Worm (Caenorhabditis elegans) whole organism, L4 larva: ENCODE measurements around the gene ekl-5.

Source experiments
- F44E2.7 ChIP-seq: fragments of 200-800 bp; sonication (Bioruptor generic); IDR thresholded peaks from 2 replicates; pipeline ENCODE4 v2.1.2; 2022; ENCODE audit warnings: missing genetic modification characterization, missing compliant biosample characterization
- R02D3.7 ChIP-seq: fragments of 150-350 bp; sonication (generic microtip); optimal IDR thresholded peaks from 3 replicates; lab custom pipeline; 2014; ENCODE audit warnings: missing biosample characterization, missing genetic modification characterization
- T26A8.4 ChIP-seq: fragments of 200-800 bp; sonication (Bioruptor generic); IDR thresholded peaks from 2 replicates; pipeline ENCODE4 v1.3.6; 2022; ENCODE audit warnings: missing genetic modification characterization, missing compliant biosample characterization
- Y105C5A.15 ChIP-seq: fragments of 200-800 bp; sonication (Bioruptor generic); IDR thresholded peaks from 2 replicates; pipeline ENCODE4 v1.3.6; 2022; ENCODE audit warnings: missing genetic modification characterization, missing compliant biosample characterization
- Y75B8A.6 ChIP-seq: fragments of 200-800 bp; sonication (Bioruptor generic); IDR thresholded peaks from 2 replicates; pipeline ENCODE4 v1.3.6; 2022; ENCODE audit warnings: missing genetic modification reagents, missing genetic modification characterization, missing compliant biosample characterization
- aha-1 ChIP-seq: fragments of 150-350 bp; peaks from one replicate; lab custom pipeline; 2014; ENCODE audit warnings: missing biosample characterization, missing genetic modification characterization
- ama-1 ChIP-seq: fragments of 150-350 bp; optimal IDR thresholded peaks from 2 replicates; lab custom pipeline; 2014; ENCODE audit warnings: inconsistent platforms, mixed read lengths
- arid-1 ChIP-seq: fragments of 200-800 bp; sonication (Bioruptor generic); conservative IDR thresholded peaks from 2 replicates; pipeline ENCODE4 v1.3.6; 2022; ENCODE audit warnings: missing genetic modification reagents, missing genetic modification characterization, missing compliant biosample characterization
- attf-4 ChIP-seq: sonication (generic microtip); optimal IDR thresholded peaks from 3 replicates; lab custom pipeline; 2017; ENCODE audit warnings: missing biosample characterization, missing genetic modification characterization
- ceh-20 ChIP-seq: fragments of 200-800 bp; sonication (Bioruptor generic); IDR thresholded peaks from 2 replicates; pipeline ENCODE4 v1.3.6; 2022; ENCODE audit warnings: missing genetic modification reagents, missing genetic modification characterization, missing compliant biosample characterization
- ceh-32 ChIP-seq: sonication (generic microtip); optimal IDR thresholded peaks from 2 replicates; lab custom pipeline; 2016; ENCODE audit warnings: mild to moderate bottlenecking, missing genetic modification characterization, missing compliant biosample characterization; ENCODE audit not compliant: poor library complexity
- ceh-44 ChIP-seq: fragments of 200-800 bp; sonication (Bioruptor generic); IDR thresholded peaks from 2 replicates; pipeline ENCODE4 v1.3.6; 2022; ENCODE audit warnings: missing genetic modification reagents, missing genetic modification characterization, missing compliant biosample characterization
- ctbp-1 ChIP-seq: fragments of 200-800 bp; sonication (Bioruptor generic); IDR thresholded peaks from 2 replicates; pipeline ENCODE4 v1.3.6; 2022; ENCODE audit warnings: missing genetic modification reagents, missing genetic modification characterization, missing compliant biosample characterization
- daf-16 ChIP-seq, 3 experiments: sonication (generic microtip); optimal IDR thresholded peaks; 2 replicates each; lab custom pipeline; 2016 to 2017; ENCODE audit warnings: missing genetic modification characterization in 3 of 3, missing genetic modification reagents in 3 of 3, mild to moderate bottlenecking in 2 of 3, missing compliant biosample characterization in 2 of 3, missing biosample characterization in 1 of 3, moderate library complexity in 1 of 3
- daf-19 ChIP-seq: fragments of 200-800 bp; sonication (Bioruptor generic); conservative IDR thresholded peaks from 2 replicates; pipeline ENCODE4 v1.3.6; 2022; ENCODE audit warnings: missing genetic modification characterization, missing compliant biosample characterization
- dve-1 ChIP-seq: sonication (generic microtip); optimal IDR thresholded peaks from 2 replicates; lab custom pipeline; 2017; ENCODE audit warnings: antibody characterized with exemption, mild to moderate bottlenecking, missing genetic modification characterization, missing compliant biosample characterization; ENCODE audit not compliant: insufficient read depth
- egl-43 ChIP-seq: fragments of 200-800 bp; sonication (Bioruptor generic); IDR thresholded peaks from 2 replicates; pipeline ENCODE4 v1.3.6; 2022; ENCODE audit warnings: missing genetic modification reagents, missing genetic modification characterization, missing compliant biosample characterization
- fkh-10 ChIP-seq: fragments of 150-350 bp; optimal IDR thresholded peaks from 2 replicates; lab custom pipeline; 2014; ENCODE audit warnings: missing biosample characterization, missing genetic modification reagents, missing genetic modification characterization
- fos-1 ChIP-seq: fragments of 150-350 bp; optimal IDR thresholded peaks from 2 replicates; lab custom pipeline; 2014; ENCODE audit warnings: missing biosample characterization, missing genetic modification characterization
- hif-1 ChIP-seq, 2 experiments: sonication (generic microtip); optimal IDR thresholded peaks; 2 replicates each; lab custom pipeline; 2016 to 2017; ENCODE audit warnings: missing compliant biosample characterization in 2 of 2, missing genetic modification characterization in 2 of 2, missing genetic modification reagents in 2 of 2, missing genotype in 2 of 2, mild to moderate bottlenecking in 1 of 2
- hlh-11 ChIP-seq: fragments of 200-800 bp; sonication (Bioruptor generic); optimal IDR thresholded peaks from 2 replicates; lab custom pipeline; 2018; ENCODE audit warnings: mild to moderate bottlenecking, missing genetic modification characterization, missing compliant biosample characterization
- lim-7 ChIP-seq: fragments of 200-800 bp; sonication (Bioruptor generic); IDR thresholded peaks from 2 replicates; pipeline ENCODE4 v1.3.6; 2022; ENCODE audit warnings: missing genetic modification characterization, missing compliant biosample characterization
- lin-15B ChIP-seq: fragments of 150-350 bp; sonication (generic microtip); optimal IDR thresholded peaks from 3 replicates; lab custom pipeline; 2014; ENCODE audit warnings: missing biosample characterization, missing genetic modification characterization
- lin-29 ChIP-seq: fragments of 200-800 bp; sonication (Bioruptor generic); IDR thresholded peaks from 2 replicates; pipeline ENCODE4 v1.3.6; 2022; ENCODE audit warnings: missing genetic modification reagents, missing genetic modification characterization, missing compliant biosample characterization
- lsy-2 ChIP-seq, 2 experiments: fragments of 150-350 bp in 1 of 2; sonication (generic microtip) in 1 of 2; optimal IDR thresholded peaks; 2 replicates each; lab custom pipeline; 2014 to 2017; ENCODE audit warnings: missing biosample characterization in 2 of 2, missing genetic modification characterization in 2 of 2
- madf-5 ChIP-seq, 2 experiments: fragments of 200-800 bp; sonication (Bioruptor generic); IDR thresholded peaks; 2 replicates each; pipeline ENCODE4 v1.3.6; 2022; ENCODE audit warnings: missing compliant biosample characterization in 2 of 2, missing genetic modification characterization in 2 of 2
- madf-9 ChIP-seq: fragments of 200-800 bp; sonication (Bioruptor generic); conservative IDR thresholded peaks from 2 replicates; pipeline ENCODE4 v1.3.6; 2022; ENCODE audit warnings: missing genetic modification reagents, missing genetic modification characterization, missing compliant biosample characterization
- mdt-29 ChIP-seq: fragments of 200-800 bp; sonication (Bioruptor generic); IDR thresholded peaks from 2 replicates; pipeline ENCODE4 v1.3.6; 2022; ENCODE audit warnings: missing genetic modification reagents, missing genetic modification characterization, missing compliant biosample characterization
- mep-1 ChIP-seq: fragments of 150-350 bp; sonication (generic microtip); optimal IDR thresholded peaks from 3 replicates; lab custom pipeline; 2014; ENCODE audit warnings: missing biosample characterization, missing genetic modification characterization
- mes-2 ChIP-seq: sonication (generic microtip); optimal IDR thresholded peaks from 2 replicates; lab custom pipeline; 2016; ENCODE audit warnings: missing genotype, mild to moderate bottlenecking, missing genetic modification characterization, missing compliant biosample characterization; ENCODE audit not compliant: poor library complexity, severe bottlenecking
- nhr-10 ChIP-seq: fragments of 150-350 bp; optimal IDR thresholded peaks from 2 replicates; lab custom pipeline; 2014; ENCODE audit warnings: missing biosample characterization, missing genetic modification characterization
- nhr-111 ChIP-seq: fragments of 200-800 bp; sonication (Bioruptor generic); optimal IDR thresholded peaks from 2 replicates; lab custom pipeline; 2018; ENCODE audit warnings: mild to moderate bottlenecking, missing genetic modification characterization, missing compliant biosample characterization
- nhr-42 ChIP-seq: fragments of 200-800 bp; sonication (Bioruptor generic); IDR thresholded peaks from 2 replicates; pipeline ENCODE4 v1.3.6; 2022; ENCODE audit warnings: missing genetic modification characterization, missing compliant biosample characterization
- nhr-76 ChIP-seq: fragments of 150-350 bp; optimal IDR thresholded peaks from 2 replicates; lab custom pipeline; 2014; ENCODE audit warnings: missing biosample characterization, missing genetic modification characterization
- nhr-77 ChIP-seq: fragments of 150-350 bp; optimal IDR thresholded peaks from 2 replicates; lab custom pipeline; 2014; ENCODE audit warnings: missing biosample characterization, missing genetic modification characterization
- pha-4 ChIP-seq, 2 experiments: fragments of 150-350 bp in 1 of 2; fragments of 200-800 bp in 1 of 2; sonication (Bioruptor generic) in 1 of 2; IDR thresholded peaks in 1 of 2; optimal IDR thresholded peaks in 1 of 2; 2 replicates each; pipeline versions ENCODE4 v1.3.6 to Lab custom; 2014 to 2022; ENCODE audit warnings: missing genetic modification characterization in 2 of 2, missing genetic modification reagents in 2 of 2, missing biosample characterization in 1 of 2, missing compliant biosample characterization in 1 of 2
- pqm-1 ChIP-seq: sonication (generic microtip); optimal IDR thresholded peaks from 2 replicates; lab custom pipeline; 2017; ENCODE audit warnings: missing biosample characterization, missing genetic modification characterization
- rbr-2 ChIP-seq: sonication (generic microtip); optimal IDR thresholded peaks from 2 replicates; lab custom pipeline; 2016; ENCODE audit warnings: missing genotype, missing genetic modification characterization, missing compliant biosample characterization
- saeg-2 ChIP-seq: fragments of 200-800 bp; sonication (Bioruptor generic); IDR thresholded peaks from 2 replicates; pipeline ENCODE4 v1.3.6; 2022; ENCODE audit warnings: missing genetic modification reagents, missing genetic modification characterization, missing compliant biosample characterization
- set-16 ChIP-seq: fragments of 200-800 bp; sonication (Bioruptor generic); IDR thresholded peaks from 2 replicates; pipeline ENCODE4 v1.3.6; 2022; ENCODE audit warnings: missing genetic modification reagents, missing genetic modification characterization, missing compliant biosample characterization
- snpc-1.2 ChIP-seq: fragments of 200-800 bp; sonication (Bioruptor generic); IDR thresholded peaks from 2 replicates; pipeline ENCODE4 v1.3.6; 2022; ENCODE audit warnings: missing genetic modification reagents, missing genetic modification characterization, missing compliant biosample characterization
- snpc-4 ChIP-seq: fragments of 150-350 bp; optimal IDR thresholded peaks from 2 replicates; lab custom pipeline; 2014; ENCODE audit warnings: missing biosample characterization, missing genetic modification characterization
- spr-3 ChIP-seq: fragments of 200-800 bp; sonication (Bioruptor generic); optimal IDR thresholded peaks from 2 replicates; lab custom pipeline; 2018; ENCODE audit warnings: mild to moderate bottlenecking, missing genetic modification characterization, missing compliant biosample characterization
- unc-130 ChIP-seq: sonication (generic microtip); optimal IDR thresholded peaks from 2 replicates; lab custom pipeline; 2016; ENCODE audit warnings: missing genetic modification reagents, missing genetic modification characterization, missing compliant biosample characterization
- unc-39 ChIP-seq: sonication (generic microtip); optimal IDR thresholded peaks from 2 replicates; lab custom pipeline; 2017; ENCODE audit warnings: missing biosample characterization, missing genetic modification characterization
- unc-62 ChIP-seq, 3 experiments: fragments of 150-350 bp in 1 of 3; sonication (generic microtip); optimal IDR thresholded peaks in 2 of 3; peaks in 1 of 3; 1 replicate in 1 of 3; 2 replicates in 2 of 3; lab custom pipeline; 2014 to 2017; ENCODE audit warnings: missing biosample characterization in 3 of 3, missing genetic modification characterization in 3 of 3, missing genetic modification reagents in 3 of 3, missing genotype in 1 of 3
- vab-7 ChIP-seq: fragments of 200-800 bp; sonication (Bioruptor generic); IDR thresholded peaks from 2 replicates; pipeline ENCODE4 v1.3.6; 2022; ENCODE audit warnings: missing genetic modification reagents, missing genetic modification characterization, missing compliant biosample characterization
- zfp-2 ChIP-seq: sonication (generic microtip); optimal IDR thresholded peaks from 2 replicates; lab custom pipeline; 2016; ENCODE audit warnings: mild to moderate bottlenecking, missing genetic modification characterization, missing compliant biosample characterization
- zip-2 ChIP-seq: fragments of 150-350 bp; optimal IDR thresholded peaks from 2 replicates; lab custom pipeline; 2014; ENCODE audit warnings: missing biosample characterization, missing genetic modification characterization

Gene ekl-5

DNA sequence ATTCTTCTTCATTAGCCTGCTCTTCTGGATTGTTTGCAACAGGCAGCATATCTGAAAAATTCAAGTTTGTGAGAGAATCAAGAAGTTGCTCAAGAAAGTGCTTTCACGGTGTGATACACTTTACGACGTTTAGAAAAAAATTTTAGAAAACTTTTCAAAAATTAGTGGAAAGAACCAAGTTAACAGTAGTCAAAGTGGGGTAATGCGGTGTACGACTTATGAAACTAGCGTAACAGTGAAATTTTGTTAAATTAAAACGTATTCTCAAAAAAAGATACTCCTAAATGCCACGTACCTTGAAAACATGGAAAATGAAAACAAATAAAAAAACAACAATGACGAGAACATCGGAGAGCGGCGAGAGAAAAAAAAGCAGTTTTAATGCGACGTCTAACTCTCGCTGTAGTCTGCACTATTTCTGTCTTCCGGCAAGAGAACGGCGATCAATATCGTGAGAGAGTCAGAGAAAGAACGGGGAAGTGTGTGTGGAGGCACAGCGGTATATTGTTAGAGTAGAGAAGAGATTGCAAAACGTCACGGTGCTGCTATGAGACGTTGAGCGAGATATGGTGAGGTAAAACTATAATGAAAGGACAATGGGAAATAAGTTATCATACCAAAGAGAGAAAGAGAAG lies at the start of gene ekl-5 (continued):
- TF ChIP-seq madf-5 (GFP tag; IDR thresholded peaks at IDR 0.05; lab: Robert Waterston, UW) (no peak), nhr-76 (tag; lab: Kevin White, UChicago) (no peak), spr-3 (GFP tag; lab: Kevin White, UChicago) (no peak), nhr-77 (tag; lab: Kevin White, UChicago) (peak; percentile 10), mep-1 (tag; lab: Kevin White, UChicago) (peak; percentile 63), aha-1 (tag; lab: Kevin White, UChicago) (peak; percentile 78), fkh-10 (no peak), unc-39 (no peak), snpc-4 (tag; lab: Kevin White, UChicago) (no peak), set-16 (GFP tag; lab: Robert Waterston, UW) (no peak), snpc-1.2 (GFP tag; lab: Robert Waterston, UW) (no peak), pha-4 (GFP tag; IDR thresholded peaks at IDR 0.05; lab: Robert Waterston, UW) (no peak), pha-4 (tag; optimal IDR thresholded peaks at IDR 0.05; lab: Kevin White, UChicago) (peak; percentile 77), pqm-1 (tag; lab: Kevin White, UChicago) (peak; percentile 23), nhr-42 (no peak), arid-1 (GFP tag; lab: Robert Waterston, UW) (no peak), vab-7 (GFP tag; lab: Robert Waterston, UW) (no peak), R02D3.7 (tag; lab: Kevin White, UChicago) (no peak), mes-2 (tag; lab: Kevin White, UChicago) (peak; percentile 65), fos-1 (tag; lab: Kevin White, UChicago) (no peak), egl-43 (GFP tag; lab: Robert Waterston, UW) (no peak), ceh-32 (tag; lab: Kevin White, UChicago) (no peak), lin-15B (tag; lab: Kevin White, UChicago) (no peak), ama-1 (lab: Kevin White, UChicago) (no peak), Y105C5A.15 (GFP tag; lab: Robert Waterston, UW) (no peak), unc-62 (GFP tag; optimal IDR thresholded peaks at IDR 0.05 in 1 of 2; lab: Kevin White, UChicago) (peak in 1 of 2 experiments; percentile 77), unc-62 (tag; optimal IDR thresholded peaks at IDR 0.05; lab: Kevin White, UChicago) (no peak), ceh-20 (GFP tag; lab: Robert Waterston, UW) (no peak), Y75B8A.6 (GFP tag; lab: Robert Waterston, UW) (no peak), daf-16 (GFP tag; optimal IDR thresholded peaks at IDR 0.05; lab: Kevin White, UChicago) (peak in 1 of 2 experiments; percentile 47), daf-16 (tag; optimal IDR thresholded peaks at IDR 0.05; lab: Kevin White, UChicago) (peak; percentile 32), unc-130 (GFP tag; lab: Kevin White, UChicago) (no peak), zip-2 (tag; lab: Kevin White, UChicago) (no peak), mdt-29 (GFP tag; lab: Robert Waterston, UW) (no peak), zfp-2 (tag; lab: Kevin White, UChicago) (no peak), F44E2.7 (GFP tag; lab: Robert Waterston, UW) (no peak), T26A8.4 (no peak), lim-7 (GFP tag; lab: Robert Waterston, UW) (no peak), daf-19 (GFP tag; lab: Robert Waterston, UW) (no peak), rbr-2 (tag; lab: Kevin White, UChicago) (peak; percentile 64), hlh-11 (tag; lab: Kevin White, UChicago) (peak; percentile 78), ctbp-1 (no peak), ceh-44 (GFP tag; lab: Robert Waterston, UW) (no peak), attf-4 (tag; lab: Kevin White, UChicago) (no peak), nhr-10 (no peak), nhr-111 (no peak), hif-1 (tag; optimal IDR thresholded peaks at IDR 0.05; lab: Kevin White, UChicago) (peak in 1 of 2 experiments; percentile 43), madf-9 (GFP tag; lab: Robert Waterston, UW) (no peak), lsy-2 (tag; optimal IDR thresholded peaks at IDR 0.05; lab: Kevin White, UChicago) (peak in 1 of 2 experiments; percentile 70), dve-1 (peak; percentile 76), lin-29 (GFP tag; lab: Robert Waterston, UW) (no peak), saeg-2 (GFP tag; lab: Robert Waterston, UW) (no peak)
